Fruit fly (Drosophila melanogaster) whole organism, embryonic: ENCODE data around the gene Ctr9.

ENCODE experiments used
- CG17385 ChIP-seq: fragments of 200-800 bp; sonication (Bioruptor generic); optimal IDR thresholded peaks from 3 replicates; lab custom pipeline; 2018; ENCODE audit warnings: missing biosample characterization, mild to moderate bottlenecking, missing genetic modification characterization
- kni ChIP-seq: fragments of 200-800 bp; sonication (Bioruptor generic); optimal IDR thresholded peaks from 3 replicates; lab custom pipeline; 2017; ENCODE audit warnings: mild to moderate bottlenecking, missing biosample characterization, missing genetic modification reagents, missing genetic modification characterization

- TF ChIP-seq CG17385 (GFP tag; lab: Kevin White, UChicago) (peak; percentile 29), kni (GFP tag; lab: Kevin White, UChicago) (no peak)
These were observed 28.4 kb downstream of the Ctr9 start for dm6 chr3L:1335428-1335764.
